Worm (Caenorhabditis elegans) whole organism, early embryonic: ENCODE results near the gene math-39.
"Not testable (repeated sequence)": the region's sequence is repeated elsewhere in the genome, so short reads cannot be mapped to it uniquely, and the experiment has no call there.

Source experiments
- B0310.2 ChIP-seq: sonication (generic microtip); optimal IDR thresholded peaks from 2 replicates; lab custom pipeline; 2016; ENCODE audit warnings: mild to moderate bottlenecking, missing genetic modification characterization, missing compliant biosample characterization
- F13C5.2 ChIP-seq: sonication (generic microtip); optimal IDR thresholded peaks from 2 replicates; lab custom pipeline; 2017; ENCODE audit warnings: mild to moderate bottlenecking, missing genetic modification characterization, inconsistent platforms, missing compliant biosample characterization
- aly-1 ChIP-seq: sonication (generic microtip); optimal IDR thresholded peaks from 2 replicates; lab custom pipeline; 2016; ENCODE audit warnings: missing genetic modification characterization, missing compliant biosample characterization
- ama-1 ChIP-seq: fragments of 150-350 bp; optimal IDR thresholded peaks from 2 replicates; lab custom pipeline; 2014
- ceh-13 ChIP-seq: fragments of 200-800 bp; sonication (Bioruptor generic); optimal IDR thresholded peaks from 2 replicates; lab custom pipeline; 2018; ENCODE audit warnings: mild to moderate bottlenecking, missing genetic modification characterization, missing compliant biosample characterization
- ceh-36 ChIP-seq: sonication (generic microtip); optimal IDR thresholded peaks from 2 replicates; lab custom pipeline; 2016; ENCODE audit warnings: missing genetic modification characterization, inconsistent platforms, missing compliant biosample characterization
- ets-7 ChIP-seq: sonication (generic microtip); optimal IDR thresholded peaks from 2 replicates; lab custom pipeline; 2016; ENCODE audit warnings: missing genotype, missing genetic modification characterization, missing compliant biosample characterization
- flt-1 ChIP-seq: fragments of 200-800 bp; sonication (Bioruptor generic); IDR thresholded peaks from 2 replicates; pipeline ENCODE4 v1.3.6; 2022; ENCODE audit warnings: missing genetic modification characterization, missing compliant biosample characterization
- hmbx-1 ChIP-seq: sonication (generic microtip); optimal IDR thresholded peaks from 2 replicates; lab custom pipeline; 2016; ENCODE audit warnings: mild to moderate bottlenecking, missing genetic modification characterization, missing compliant biosample characterization
- hmg-4 ChIP-seq: fragments of 200-800 bp; sonication (Bioruptor generic); optimal IDR thresholded peaks from 2 replicates; lab custom pipeline; 2018; ENCODE audit warnings: mild to moderate bottlenecking, missing genetic modification characterization, missing compliant biosample characterization
- hnd-1 ChIP-seq: sonication (generic microtip); optimal IDR thresholded peaks from 2 replicates; lab custom pipeline; 2016; ENCODE audit warnings: missing genetic modification characterization, missing compliant biosample characterization
- pes-1 ChIP-seq: fragments of 200-800 bp; sonication (Bioruptor generic); IDR thresholded peaks from 2 replicates; pipeline ENCODE4 v1.3.6; 2022; ENCODE audit warnings: missing genetic modification reagents, missing genetic modification characterization, missing compliant biosample characterization
- scrt-1 ChIP-seq: fragments of 200-800 bp; sonication (Bioruptor generic); IDR thresholded peaks from 2 replicates; pipeline ENCODE4 v1.3.6; 2022; ENCODE audit warnings: missing genetic modification characterization, missing compliant biosample characterization
- sea-1 ChIP-seq: fragments of 200-800 bp; sonication (Bioruptor generic); conservative IDR thresholded peaks from 2 replicates; pipeline ENCODE4 v1.3.6; 2022; ENCODE audit warnings: missing genetic modification characterization, missing compliant biosample characterization
- tbx-11 ChIP-seq: fragments of 200-800 bp; sonication (Bioruptor generic); IDR thresholded peaks from 2 replicates; pipeline ENCODE4 v1.3.6; 2022; ENCODE audit warnings: missing genetic modification characterization, missing compliant biosample characterization
- tbx-37 ChIP-seq: fragments of 200-800 bp; sonication (Bioruptor generic); conservative IDR thresholded peaks from 2 replicates; pipeline ENCODE4 v1.3.6; 2022; ENCODE audit warnings: missing genetic modification reagents, missing genetic modification characterization, missing compliant biosample characterization
- tra-4 ChIP-seq: sonication (generic microtip); optimal IDR thresholded peaks from 2 replicates; lab custom pipeline; 2017; ENCODE audit warnings: missing genetic modification characterization, missing compliant biosample characterization

Gene math-39

ce11 chrII:1854094-1854493 lies 22.0 kb downstream of the math-39 start, which contains the start of gene fbxb-95:
fbxb-95 (plus strand) TSS chrII:1854394.
- TF ChIP-seq sea-1; F13C5.2 (tag; lab: Kevin White, UChicago); pes-1: not testable (repeated sequence)

DNA sequence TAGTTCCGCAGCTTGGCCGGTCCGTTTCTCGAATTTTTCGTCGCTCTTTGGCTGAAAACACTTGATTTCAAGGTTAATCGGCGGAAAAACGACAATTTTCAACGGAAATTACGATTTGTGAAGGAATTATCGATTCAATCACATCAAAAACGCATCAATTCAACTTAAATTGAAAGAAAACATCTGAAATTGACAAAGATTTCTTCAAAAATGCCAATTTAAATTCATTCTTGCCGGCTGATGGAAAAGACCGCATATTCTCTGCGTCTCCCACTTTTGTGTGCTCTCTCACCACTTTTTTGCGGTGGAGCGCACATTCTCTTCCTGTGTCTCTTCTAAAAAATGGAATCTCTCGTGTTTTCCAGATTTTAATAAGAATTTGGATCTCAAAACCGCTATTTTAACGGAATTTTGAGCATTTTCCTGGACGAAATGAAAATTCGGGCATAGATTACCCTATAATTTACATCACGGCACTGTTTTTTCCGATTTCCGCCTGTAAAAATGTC lies 29.2 kb downstream of the math-39 start, which contains the start of gene C16C4.18:
Gene C16C4.18, minus strand, starts transcription at position 51 of the 509 bp plus-strand sequence.
- TF ChIP-seq sea-1; tbx-37 (GFP tag; lab: Robert Waterston, UW); tbx-11 (GFP tag; lab: Robert Waterston, UW): not testable (repeated sequence)

- not testable (repeated sequence) for TF ChIP-seq ama-1, B0310.2, aly-1
Measured at ce11 chrII:1862334-1862733, 30.2 kb downstream of the math-39 start, which contains the start of gene fbxb-98. fbxb-98 (plus strand) TSS chrII:1862634.

DNA sequence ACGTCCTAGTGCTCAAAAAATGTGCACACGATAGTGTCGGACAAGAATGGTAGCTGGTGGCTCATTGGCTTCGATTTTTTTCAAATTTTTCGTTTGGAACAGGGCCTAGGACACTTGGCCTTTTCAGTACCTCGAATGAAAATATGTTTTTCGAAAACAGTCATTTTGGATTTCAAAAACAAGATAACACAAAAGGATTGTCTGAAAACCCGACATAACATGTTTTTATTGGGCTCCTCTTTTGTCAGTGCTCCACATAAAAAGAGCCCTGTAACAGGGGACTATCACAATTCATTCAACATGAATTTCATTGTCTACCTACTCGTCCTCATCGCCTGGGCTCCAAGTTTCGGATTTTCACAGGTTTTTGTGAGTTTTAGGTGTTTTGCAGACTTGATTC lies 32.1 kb downstream of the math-39 start, which contains the start of gene C16C4.17:
Gene C16C4.17, plus strand, starts transcription at position 301 of the 400 bp plus-strand sequence.
- TF ChIP-seq scrt-1 (GFP tag; lab: Robert Waterston, UW) (no peak), tbx-37 (GFP tag; lab: Robert Waterston, UW) (no peak), pes-1 (no peak), aly-1 (no peak), flt-1 (GFP tag; lab: Robert Waterston, UW) (no peak), hmbx-1 (tag; lab: Kevin White, UChicago) (no peak), ceh-13 (GFP tag; lab: Kevin White, UChicago) (no peak), ama-1 (no peak), ets-7 (tag; lab: Kevin White, UChicago) (no peak), F13C5.2 (tag; lab: Kevin White, UChicago) (no peak), tra-4 (no peak), sea-1 (no peak), ceh-36 (tag; lab: Kevin White, UChicago) (no peak)

ce11 chrII:1865683-1866431 lies 33.7 kb downstream of the math-39 start, which contains the start of gene math-15:
math-15 (plus strand) TSS chrII:1866381.
- TF ChIP-seq tbx-37 (GFP tag; lab: Robert Waterston, UW) = no peak
- no peak for TF ChIP-seq sea-1
- no peak for TF ChIP-seq ama-1
- TF ChIP-seq hmg-4 = no peak
- TF ChIP-seq ets-7 (tag; lab: Kevin White, UChicago) = no peak
- TF ChIP-seq ceh-36 (tag; lab: Kevin White, UChicago) = no peak
- TF ChIP-seq tbx-11 (GFP tag; lab: Robert Waterston, UW) = no peak
- TF ChIP-seq pes-1 = no peak
- no peak for TF ChIP-seq ceh-13 (GFP tag; lab: Kevin White, UChicago)
- no peak for TF ChIP-seq flt-1 (GFP tag; lab: Robert Waterston, UW)
- TF ChIP-seq F13C5.2 (tag; lab: Kevin White, UChicago) = no peak
- TF ChIP-seq hnd-1 (tag; lab: Kevin White, UChicago) = no peak
- no peak for TF ChIP-seq aly-1
- TF ChIP-seq tra-4 = no peak
- no peak for TF ChIP-seq hmbx-1 (tag; lab: Kevin White, UChicago)
- TF ChIP-seq scrt-1 (GFP tag; lab: Robert Waterston, UW) = no peak
- no peak for TF ChIP-seq B0310.2

DNA sequence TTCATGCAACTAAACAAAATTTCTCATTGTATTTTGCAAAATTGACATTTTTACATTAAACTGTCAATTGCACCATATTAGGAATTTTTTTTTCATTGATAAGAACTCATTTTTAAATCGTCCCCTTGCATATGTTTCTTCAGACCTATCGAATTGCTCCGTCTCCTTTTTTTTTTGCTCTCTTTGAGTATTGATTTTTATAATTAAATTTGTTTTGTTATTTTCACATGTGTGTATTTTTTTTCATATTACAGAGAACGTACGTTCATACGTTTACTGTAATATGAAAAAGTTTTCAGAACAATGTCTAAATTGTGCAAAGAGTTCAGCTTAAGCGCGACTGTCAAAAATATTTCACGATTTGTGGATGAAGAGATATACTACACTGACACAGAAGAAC lies 37.0 kb downstream of the math-39 start, which contains the start of gene math-14:
Gene math-14, plus strand, starts transcription at position 301 of the 400 bp plus-strand sequence.
- no peak for TF ChIP-seq pes-1
- no peak for TF ChIP-seq tbx-11 (GFP tag; lab: Robert Waterston, UW)
- TF ChIP-seq ceh-13 (GFP tag; lab: Kevin White, UChicago) = no peak
- TF ChIP-seq hmg-4 = no peak
- no peak for TF ChIP-seq F13C5.2 (tag; lab: Kevin White, UChicago)
- TF ChIP-seq ama-1 = no peak
- TF ChIP-seq flt-1 (GFP tag; lab: Robert Waterston, UW) = no peak
- no peak for TF ChIP-seq aly-1
- TF ChIP-seq ceh-36 (tag; lab: Kevin White, UChicago) = no peak
- no peak for TF ChIP-seq tra-4
- TF ChIP-seq hnd-1 (tag; lab: Kevin White, UChicago) = no peak
- TF ChIP-seq sea-1 = no peak
- TF ChIP-seq scrt-1 (GFP tag; lab: Robert Waterston, UW) = no peak
- TF ChIP-seq tbx-37 (GFP tag; lab: Robert Waterston, UW) = no peak
- no peak for TF ChIP-seq B0310.2
- TF ChIP-seq hmbx-1 (tag; lab: Kevin White, UChicago) = no peak
- TF ChIP-seq ets-7 (tag; lab: Kevin White, UChicago) = no peak

DNA sequence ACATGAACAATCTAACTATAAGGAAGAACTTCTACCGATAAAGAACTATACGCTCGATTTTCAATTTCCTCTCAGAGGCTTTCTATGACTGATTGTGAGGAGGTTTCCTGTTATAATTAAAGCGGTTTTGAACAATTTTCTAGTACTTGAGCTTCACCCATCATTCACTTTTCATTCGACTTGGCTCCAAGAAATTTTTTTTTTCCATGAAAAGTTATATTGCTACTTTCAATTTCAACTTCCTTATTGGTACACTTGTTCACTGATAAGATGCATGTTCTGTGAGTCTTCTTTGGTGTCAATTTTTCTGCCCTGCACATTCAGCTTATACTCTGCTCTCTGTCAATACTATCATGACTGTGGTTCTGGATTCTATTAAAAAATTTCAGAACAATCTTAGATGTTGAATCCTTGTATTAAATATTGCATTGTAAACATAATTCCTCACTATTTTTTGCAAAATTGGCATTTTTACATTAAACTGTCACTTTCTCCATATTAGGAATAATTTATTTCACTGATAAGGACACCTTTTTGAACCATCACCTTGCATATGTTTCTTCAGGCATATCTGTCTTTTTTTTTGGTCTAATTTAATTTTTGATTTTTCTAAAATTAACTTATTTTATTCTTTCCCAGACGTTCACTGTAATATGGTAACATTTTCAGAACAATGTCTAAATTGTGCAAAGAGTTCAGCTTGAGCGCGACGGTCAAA lies 38.9 kb downstream of the math-39 start, which contains the start of gene math-10:
Gene math-10, plus strand, starts transcription at position 668 of the 718 bp plus-strand sequence.
- TF ChIP-seq ama-1 (no peak), ceh-13 (GFP tag; lab: Kevin White, UChicago) (no peak), tra-4 (no peak), B0310.2 (no peak), hnd-1 (tag; lab: Kevin White, UChicago) (no peak), hmg-4 (no peak), hmbx-1 (tag; lab: Kevin White, UChicago) (no peak), F13C5.2 (tag; lab: Kevin White, UChicago) (no peak), ets-7 (tag; lab: Kevin White, UChicago) (no peak), ceh-36 (tag; lab: Kevin White, UChicago) (no peak), aly-1 (no peak)
